Fruit fly (Drosophila melanogaster) whole organism, embryonic: ENCODE data around the gene Bap111.

Experiments
- ATbp ChIP-seq: fragments of 200-800 bp; sonication (Bioruptor generic); optimal IDR thresholded peaks from 2 replicates; lab custom pipeline; 2017; ENCODE audit warnings: missing biosample characterization, mild to moderate bottlenecking, missing genetic modification characterization, missing genetic modification reagents
- Bdp1 ChIP-seq: fragments of 200-800 bp; sonication (Bioruptor generic); optimal IDR thresholded peaks from 3 replicates; lab custom pipeline; 2016; ENCODE audit warnings: missing biosample characterization, missing genetic modification characterization
- Blimp-1 ChIP-seq: fragments of 200-800 bp; sonication (Bioruptor generic); optimal IDR thresholded peaks from 3 replicates; lab custom pipeline; 2018; ENCODE audit warnings: missing biosample characterization, missing genetic modification characterization, mild to moderate bottlenecking, moderate library complexity, missing genetic modification reagents
- CG1024 ChIP-seq: fragments of 200-800 bp; sonication (Bioruptor generic); IDR thresholded peaks from 2 replicates; pipeline ENCODE4 v1.3.6; 2022; ENCODE audit warnings: missing biosample characterization, missing genetic modification characterization
- CG10321 ChIP-seq: fragments of 200-800 bp; sonication (Bioruptor generic); IDR thresholded peaks from 2 replicates; pipeline ENCODE4 v1.3.6; 2022; ENCODE audit warnings: missing biosample characterization, missing genetic modification characterization
- CG10431 ChIP-seq: fragments of 200-800 bp; sonication (Bioruptor generic); optimal IDR thresholded peaks from 3 replicates; lab custom pipeline; 2018; ENCODE audit warnings: missing biosample characterization, mild to moderate bottlenecking, missing genetic modification characterization
- CG12104 ChIP-seq: fragments of 200-800 bp; sonication (Bioruptor generic); optimal IDR thresholded peaks from 3 replicates; lab custom pipeline; 2016; ENCODE audit warnings: missing biosample characterization, missing genetic modification characterization
- CG12391 ChIP-seq: fragments of 200-800 bp; sonication (Bioruptor generic); optimal IDR thresholded peaks from 3 replicates; lab custom pipeline; 2018; ENCODE audit warnings: missing biosample characterization, mild to moderate bottlenecking, missing genetic modification characterization, moderate library complexity
- CG12659 ChIP-seq: fragments of 200-800 bp; sonication (Bioruptor generic); optimal IDR thresholded peaks from 3 replicates; lab custom pipeline; 2017; ENCODE audit warnings: mild to moderate bottlenecking, missing biosample characterization, missing genetic modification reagents, missing genetic modification characterization
- CG12769 ChIP-seq: fragments of 200-800 bp; sonication (Bioruptor generic); optimal IDR thresholded peaks from 2 replicates; lab custom pipeline; 2019; ENCODE audit warnings: missing biosample characterization, mild to moderate bottlenecking, missing genetic modification characterization, moderate library complexity
- CG14667 ChIP-seq: fragments of 200-800 bp; sonication (Bioruptor generic); IDR thresholded peaks from 2 replicates; pipeline ENCODE4 v1.3.6; 2022; ENCODE audit warnings: missing biosample characterization, missing genetic modification characterization
- CG15011 ChIP-seq: fragments of 200-800 bp; sonication (Bioruptor generic); optimal IDR thresholded peaks from 3 replicates; lab custom pipeline; 2018; ENCODE audit warnings: missing biosample characterization, mild to moderate bottlenecking, missing genetic modification characterization
- CG15073 ChIP-seq: fragments of 200-800 bp; sonication (Bioruptor generic); optimal IDR thresholded peaks from 2 replicates; lab custom pipeline; 2016; ENCODE audit warnings: missing biosample characterization, missing genetic modification characterization
- CG1792 ChIP-seq: fragments of 200-800 bp; sonication (Bioruptor generic); optimal IDR thresholded peaks from 2 replicates; lab custom pipeline; 2016; ENCODE audit warnings: missing biosample characterization, missing genetic modification characterization
- CG18262 ChIP-seq: fragments of 200-800 bp; optimal IDR thresholded peaks from 3 replicates; lab custom pipeline; 2019; ENCODE audit warnings: missing biosample characterization, mild to moderate bottlenecking, missing genetic modification characterization, moderate library complexity
- CG1832 ChIP-seq: fragments of 200-800 bp; sonication (Bioruptor generic); optimal IDR thresholded peaks from 2 replicates; lab custom pipeline; 2017; ENCODE audit warnings: missing biosample characterization, mild to moderate bottlenecking, missing genetic modification characterization, inconsistent platforms
- CG2678 ChIP-seq: fragments of 200-800 bp; sonication (Bioruptor generic); optimal IDR thresholded peaks from 3 replicates; lab custom pipeline; 2019; ENCODE audit warnings: missing biosample characterization, mild to moderate bottlenecking, missing genetic modification characterization, moderate library complexity
- CG2889 ChIP-seq: fragments of 200-800 bp; sonication (Bioruptor generic); IDR thresholded peaks from 3 replicates; pipeline ENCODE4 v1.3.6; 2022; ENCODE audit warnings: missing biosample characterization, missing genetic modification characterization
- CG33213 ChIP-seq: fragments of 200-800 bp; sonication (Bioruptor generic); optimal IDR thresholded peaks from 3 replicates; lab custom pipeline; 2016; ENCODE audit warnings: missing biosample characterization, missing genetic modification characterization
- CG4282 ChIP-seq: fragments of 200-800 bp; sonication (Bioruptor generic); optimal IDR thresholded peaks from 2 replicates; lab custom pipeline; 2016; ENCODE audit warnings: missing biosample characterization, missing genetic modification characterization
- CG4617 ChIP-seq: fragments of 200-800 bp; sonication (Bioruptor generic); optimal IDR thresholded peaks from 3 replicates; lab custom pipeline; 2016; ENCODE audit warnings: missing biosample characterization, missing genetic modification characterization, borderline replicate concordance
- CG4854 ChIP-seq: fragments of 200-800 bp; sonication (Bioruptor generic); optimal IDR thresholded peaks from 2 replicates; lab custom pipeline; 2016; ENCODE audit warnings: missing biosample characterization, missing genetic modification characterization, inconsistent platforms
- CG7786 ChIP-seq: fragments of 200-800 bp; sonication (Bioruptor generic); optimal IDR thresholded peaks from 2 replicates; lab custom pipeline; 2016; ENCODE audit warnings: missing biosample characterization, missing genetic modification characterization
- D ChIP-seq, 2 experiments: fragments of 200-800 bp in 1 of 2; fragments of >200 bp in 1 of 2; sonication (Bioruptor generic) in 1 of 2; optimal IDR thresholded peaks; 2 replicates in 1 of 2; 3 replicates in 1 of 2; lab custom pipeline; 2017; ENCODE audit warnings: mild to moderate bottlenecking in 1 of 2, missing biosample characterization in 1 of 2, missing genetic modification characterization in 1 of 2, missing genetic modification reagents in 1 of 2
- Dip3 ChIP-seq: fragments of 200-800 bp; sonication (Bioruptor generic); optimal IDR thresholded peaks from 3 replicates; lab custom pipeline; 2016; ENCODE audit warnings: missing biosample characterization, missing genetic modification characterization
- Doc2 ChIP-seq: fragments of 200-800 bp; sonication (Bioruptor generic); IDR thresholded peaks from 2 replicates; pipeline ENCODE4 v1.3.6; 2022; ENCODE audit warnings: missing biosample characterization, missing genetic modification characterization
- ERR ChIP-seq: fragments of 200-800 bp; sonication (Bioruptor generic); optimal IDR thresholded peaks from 2 replicates; lab custom pipeline; 2016; ENCODE audit warnings: missing biosample characterization, missing genetic modification characterization
- Ets65A ChIP-seq: fragments of 200-800 bp; sonication (Bioruptor generic); peaks from one replicate; lab custom pipeline; 2016; ENCODE audit warnings: missing biosample characterization, missing genetic modification characterization
- Fer1 ChIP-seq: fragments of 200-800 bp; sonication (Bioruptor generic); optimal IDR thresholded peaks from 2 replicates; lab custom pipeline; 2017; ENCODE audit warnings: missing biosample characterization, mild to moderate bottlenecking, missing genetic modification characterization
- HmgZ ChIP-seq: fragments of 200-800 bp; sonication (Bioruptor generic); optimal IDR thresholded peaks from 2 replicates; lab custom pipeline; 2018; ENCODE audit warnings: missing biosample characterization, mild to moderate bottlenecking, missing genetic modification characterization
- Hmx ChIP-seq: fragments of 200-800 bp; sonication (Bioruptor generic); optimal IDR thresholded peaks from 2 replicates; lab custom pipeline; 2016; ENCODE audit warnings: missing biosample characterization, missing genetic modification characterization
- Hr3 ChIP-seq: fragments of 200-800 bp; sonication (Bioruptor generic); optimal IDR thresholded peaks from 3 replicates; lab custom pipeline; 2016; ENCODE audit warnings: missing biosample characterization, missing genetic modification characterization
- Lpt ChIP-seq: fragments of >200 bp; optimal IDR thresholded peaks from 2 replicates; lab custom pipeline; 2018; ENCODE audit warnings: missing biosample characterization, missing genetic modification characterization
- NFAT ChIP-seq: fragments of 200-800 bp; sonication (Bioruptor generic); IDR thresholded peaks from 2 replicates; pipeline ENCODE4 v1.3.6; 2022; ENCODE audit warnings: missing biosample characterization, missing genetic modification characterization
- NfI ChIP-seq: fragments of 200-800 bp; sonication (Bioruptor generic); optimal IDR thresholded peaks from 3 replicates; lab custom pipeline; 2018; ENCODE audit warnings: missing biosample characterization, mild to moderate bottlenecking, missing genetic modification characterization, moderate library complexity
- Ravus ChIP-seq: fragments of 200-800 bp; sonication (Bioruptor generic); IDR thresholded peaks from 2 replicates; pipeline ENCODE4 v1.3.6; 2022; ENCODE audit warnings: missing biosample characterization, missing genetic modification characterization
- Sin3A ChIP-seq: fragments of >200 bp; optimal IDR thresholded peaks from 2 replicates; lab custom pipeline; 2018
- Sox102F ChIP-seq: fragments of 200-800 bp; sonication (Bioruptor generic); optimal IDR thresholded peaks from 2 replicates; lab custom pipeline; 2018; ENCODE audit warnings: missing biosample characterization, mild to moderate bottlenecking, missing genetic modification characterization, moderate library complexity
- Tbp ChIP-seq: fragments of >200 bp; optimal IDR thresholded peaks from 2 replicates; lab custom pipeline; 2018; ENCODE audit warnings: missing biosample characterization, missing genetic modification characterization
- amos ChIP-seq: fragments of 200-800 bp; sonication (Bioruptor generic); IDR thresholded peaks from 2 replicates; pipeline ENCODE4 v1.3.6; 2022; ENCODE audit warnings: missing biosample characterization, missing genetic modification characterization; ENCODE audit not compliant: partially characterized antibody
- bab2 ChIP-seq: fragments of 200-800 bp; sonication (Bioruptor generic); optimal IDR thresholded peaks from 2 replicates; lab custom pipeline; 2016; ENCODE audit warnings: missing biosample characterization, missing genetic modification characterization
- dati ChIP-seq: fragments of 200-800 bp; sonication (Bioruptor generic); IDR thresholded peaks from 2 replicates; pipeline ENCODE4 v1.3.6; 2022; ENCODE audit warnings: missing biosample characterization, missing genetic modification characterization
- dmrt11E ChIP-seq: fragments of 200-800 bp; sonication (Bioruptor generic); optimal IDR thresholded peaks from 3 replicates; lab custom pipeline; 2018; ENCODE audit warnings: missing biosample characterization, mild to moderate bottlenecking, missing genetic modification characterization, moderate library complexity
- gce ChIP-seq: fragments of 200-800 bp; sonication (Bioruptor generic); IDR thresholded peaks from 3 replicates; pipeline ENCODE4 v1.3.6; 2022; ENCODE audit warnings: missing biosample characterization, missing genetic modification characterization
- insv ChIP-seq, 2 experiments: fragments of 200-800 bp; sonication (Bioruptor generic); optimal IDR thresholded peaks; 3 replicates each; lab custom pipeline; 2016 to 2018; ENCODE audit warnings: missing biosample characterization in 2 of 2, missing genetic modification characterization in 2 of 2
- peb ChIP-seq: fragments of 200-800 bp; sonication (Bioruptor generic); IDR thresholded peaks from 2 replicates; pipeline ENCODE4 v1.3.6; 2022; ENCODE audit warnings: missing biosample characterization, missing genetic modification characterization
- prd ChIP-seq, 3 experiments: fragments of >200 bp in 2 of 3; fragments of 200-800 bp in 1 of 3; sonication (Bioruptor generic) in 1 of 3; optimal IDR thresholded peaks in 2 of 3; IDR thresholded peaks in 1 of 3; 2 replicates in 2 of 3; 3 replicates in 1 of 3; pipeline versions ENCODE4 v1.3.6 to Lab custom; 2017 to 2022; ENCODE audit warnings: missing biosample characterization in 1 of 3, missing genetic modification characterization in 1 of 3
- so ChIP-seq: fragments of 200-800 bp; sonication (Bioruptor generic); IDR thresholded peaks from 3 replicates; pipeline ENCODE4 v1.3.6; 2022; ENCODE audit warnings: missing biosample characterization, missing genetic modification characterization
- tgo ChIP-seq: fragments of 200-800 bp; sonication (Bioruptor generic); IDR thresholded peaks from 3 replicates; pipeline ENCODE4 v1.3.6; 2022; ENCODE audit warnings: missing biosample characterization, missing genetic modification characterization
- unc-4 ChIP-seq: fragments of 200-800 bp; sonication (Bioruptor generic); IDR thresholded peaks from 2 replicates; pipeline ENCODE4 v1.3.6; 2022; ENCODE audit warnings: missing biosample characterization, missing genetic modification characterization; ENCODE audit not compliant: partially characterized antibody
- vnd ChIP-seq: fragments of 200-800 bp; sonication (Bioruptor generic); IDR thresholded peaks from 3 replicates; pipeline ENCODE4 v1.3.6; 2022; ENCODE audit warnings: missing biosample characterization, missing genetic modification characterization; ENCODE audit not compliant: partially characterized antibody

Bap111 gene

dm6 chrX:9155134-9155533 lies 6.0 kb downstream of the Bap111 start (continued):
- no peak for TF ChIP-seq Lpt (GFP tag; lab: Kevin White, UChicago)
- peak; percentile 15 for TF ChIP-seq CG10431 (GFP tag; lab: Kevin White, UChicago)
- TF ChIP-seq gce (GFP tag; lab: Robert Waterston, UW): no peak
- peak; percentile 58 for TF ChIP-seq CG15011 (GFP tag; lab: Kevin White, UChicago)
- no peak for TF ChIP-seq CG2889 (GFP tag; lab: Robert Waterston, UW)
- TF ChIP-seq CG12391 (tag; lab: Kevin White, UChicago): peak; percentile 59
- TF ChIP-seq Doc2 (GFP tag; lab: Robert Waterston, UW): no peak
- peak in 1 of 2 experiments; percentile 2 for TF ChIP-seq insv (GFP tag; optimal IDR thresholded peaks at IDR 0.05; lab: Kevin White, UChicago)
- TF ChIP-seq dmrt11E (tag; lab: Kevin White, UChicago): peak; percentile 64
- peak; percentile 36 for TF ChIP-seq Hr3 (GFP tag; lab: Kevin White, UChicago)
- no peak for TF ChIP-seq CG1024
- TF ChIP-seq CG4282 (GFP tag; lab: Kevin White, UChicago): no peak
- no peak for TF ChIP-seq Ets65A
- no peak for TF ChIP-seq CG15073
- TF ChIP-seq NfI: peak; percentile 30
- no peak for TF ChIP-seq amos
- no peak for TF ChIP-seq HmgZ
- peak; percentile 3 for TF ChIP-seq CG33213 (GFP tag; lab: Kevin White, UChicago)
- no peak for TF ChIP-seq CG4617 (GFP tag; lab: Kevin White, UChicago)
- peak; percentile 23 for TF ChIP-seq CG1792
- TF ChIP-seq CG12659 (GFP tag; lab: Kevin White, UChicago): peak; percentile 10
- no peak for TF ChIP-seq D (optimal IDR thresholded peaks at IDR 0.05; lab: Kevin White, UChicago)
- TF ChIP-seq D (GFP tag; optimal IDR thresholded peaks at IDR 0.05; lab: Kevin White, UChicago): peak; percentile 64
- TF ChIP-seq CG14667 (GFP tag; lab: Robert Waterston, UW): no peak
- TF ChIP-seq Sin3A (lab: Kevin White, UChicago): no peak
- peak; percentile 64 for TF ChIP-seq bab2
- TF ChIP-seq Bdp1: no peak
- peak; percentile 83 for TF ChIP-seq CG2678
- TF ChIP-seq tgo (GFP tag; lab: Robert Waterston, UW): peak; percentile 25; the same call in 1 of the 3 replicates
- no peak for TF ChIP-seq CG10321
- TF ChIP-seq unc-4 (GFP tag; lab: Robert Waterston, UW): no peak
- no peak for TF ChIP-seq vnd (GFP tag; lab: Robert Waterston, UW)
- peak; percentile 59 for TF ChIP-seq CG12104 (GFP tag; lab: Kevin White, UChicago)
- TF ChIP-seq so (GFP tag; lab: Robert Waterston, UW): no peak
- no peak for TF ChIP-seq Tbp
- TF ChIP-seq Dip3 (GFP tag; lab: Kevin White, UChicago): peak; percentile 2
- no peak; the same call in 1 of the 2 replicates for TF ChIP-seq peb (GFP tag; lab: Robert Waterston, UW)
- TF ChIP-seq prd (optimal IDR thresholded peaks at IDR 0.05; lab: Kevin White, UChicago): no peak
- TF ChIP-seq prd (GFP tag; IDR thresholded peaks at IDR 0.05; lab: Robert Waterston, UW): peak; percentile 43; the same call in 2 of the 3 replicates
- no peak for TF ChIP-seq CG12769
- peak; percentile 45 for TF ChIP-seq ATbp (GFP tag; lab: Kevin White, UChicago)
- peak; percentile 67 for TF ChIP-seq Fer1
- TF ChIP-seq ERR (GFP tag; lab: Kevin White, UChicago): peak; percentile 18
- TF ChIP-seq Blimp-1 (GFP tag; lab: Kevin White, UChicago): peak; percentile 66
- TF ChIP-seq CG1832: no peak
- peak; percentile 17 for TF ChIP-seq CG4854
- no peak for TF ChIP-seq Hmx (GFP tag; lab: Kevin White, UChicago)
- no peak for TF ChIP-seq dati
- TF ChIP-seq Sox102F (GFP tag; lab: Kevin White, UChicago): peak; percentile 65
- TF ChIP-seq Ravus (GFP tag; lab: Robert Waterston, UW): no peak
- TF ChIP-seq CG18262 (tag; lab: Kevin White, UChicago): peak; percentile 74
- TF ChIP-seq NFAT: no peak
- no peak for TF ChIP-seq CG7786 (GFP tag; lab: Kevin White, UChicago)
